Fruit fly (Drosophila melanogaster) whole organism, prepupa: ENCODE measurements around the gene Fign.

Experiments
- Blimp-1 ChIP-seq: fragments of 200-800 bp; sonication (Bioruptor generic); optimal IDR thresholded peaks from 3 replicates; lab custom pipeline; 2017; ENCODE audit warnings: missing biosample characterization, missing genetic modification characterization, mild to moderate bottlenecking, moderate library complexity, missing genetic modification reagents
- CG10631 ChIP-seq: fragments of 200-800 bp; sonication (Bioruptor generic); optimal IDR thresholded peaks from 2 replicates; lab custom pipeline; 2016; ENCODE audit warnings: missing biosample characterization, missing genetic modification characterization
- CG10669 ChIP-seq: fragments of 200-800 bp; sonication (Bioruptor generic); optimal IDR thresholded peaks from 3 replicates; lab custom pipeline; 2018; ENCODE audit warnings: missing biosample characterization, mild to moderate bottlenecking, missing genetic modification characterization, moderate library complexity
- CG11294 ChIP-seq: fragments of 200-800 bp; sonication (Bioruptor generic); IDR thresholded peaks from 2 replicates; pipeline ENCODE4 v1.3.6; 2022; ENCODE audit warnings: missing biosample characterization, missing genetic modification characterization
- CG11762 ChIP-seq: fragments of 200-800 bp; sonication (Bioruptor generic); optimal IDR thresholded peaks from 3 replicates; lab custom pipeline; 2016; ENCODE audit warnings: missing biosample characterization, missing genetic modification characterization; ENCODE audit not compliant: insufficient read depth
- CG1621 ChIP-seq: fragments of 200-800 bp; sonication (Bioruptor generic); optimal IDR thresholded peaks from 3 replicates; lab custom pipeline; 2018; ENCODE audit warnings: missing biosample characterization, mild to moderate bottlenecking, missing genetic modification characterization
- CG16779 ChIP-seq: fragments of 200-800 bp; sonication (Bioruptor generic); optimal IDR thresholded peaks from 3 replicates; lab custom pipeline; 2017; ENCODE audit warnings: missing biosample characterization, mild to moderate bottlenecking, missing genetic modification characterization
- CG3032 ChIP-seq: fragments of 200-800 bp; optimal IDR thresholded peaks from 2 replicates; lab custom pipeline; 2019; ENCODE audit warnings: missing biosample characterization, mild to moderate bottlenecking, missing genetic modification characterization, moderate library complexity
- CG31627 ChIP-seq: fragments of 200-800 bp; sonication (Bioruptor generic); optimal IDR thresholded peaks from 3 replicates; lab custom pipeline; 2016; ENCODE audit warnings: missing biosample characterization, missing genetic modification characterization
- CG32006 ChIP-seq: fragments of 200-800 bp; sonication (Bioruptor generic); optimal IDR thresholded peaks from 3 replicates; lab custom pipeline; 2017; ENCODE audit warnings: missing biosample characterization, mild to moderate bottlenecking, missing genetic modification characterization
- CG34406 ChIP-seq: fragments of 200-800 bp; sonication (Bioruptor generic); optimal IDR thresholded peaks from 3 replicates; lab custom pipeline; 2016; ENCODE audit warnings: missing biosample characterization, missing genetic modification characterization
- CG3919 ChIP-seq: fragments of 200-800 bp; sonication (Bioruptor generic); optimal IDR thresholded peaks from 3 replicates; lab custom pipeline; 2016; ENCODE audit warnings: missing biosample characterization, missing genetic modification characterization
- CG4318 ChIP-seq: fragments of 200-800 bp; sonication (Bioruptor generic); optimal IDR thresholded peaks from 3 replicates; lab custom pipeline; 2017; ENCODE audit warnings: missing biosample characterization, mild to moderate bottlenecking, missing genetic modification characterization
- CG6163 ChIP-seq: fragments of 200-800 bp; sonication (Bioruptor generic); IDR thresholded peaks from 3 replicates; pipeline ENCODE4 v1.3.6; 2022; ENCODE audit warnings: missing biosample characterization, missing genetic modification characterization
- CG6276 ChIP-seq: fragments of 200-800 bp; sonication (Bioruptor generic); optimal IDR thresholded peaks from 2 replicates; lab custom pipeline; 2017; ENCODE audit warnings: missing biosample characterization, mild to moderate bottlenecking, missing genetic modification characterization
- CG6808 ChIP-seq: fragments of 200-800 bp; sonication (Bioruptor generic); optimal IDR thresholded peaks from 3 replicates; lab custom pipeline; 2017; ENCODE audit warnings: missing biosample characterization, missing genetic modification characterization, mild to moderate bottlenecking, moderate library complexity, missing genetic modification reagents
- CG6854 ChIP-seq: fragments of 200-800 bp; sonication (Bioruptor generic); optimal IDR thresholded peaks from 2 replicates; lab custom pipeline; 2017; ENCODE audit warnings: missing biosample characterization, mild to moderate bottlenecking, missing genetic modification characterization
- CG7368 ChIP-seq: fragments of 200-800 bp; sonication (Bioruptor generic); optimal IDR thresholded peaks from 3 replicates; lab custom pipeline; 2016; ENCODE audit warnings: missing biosample characterization, missing genetic modification characterization
- CG8119 ChIP-seq: fragments of 200-800 bp; sonication (Bioruptor generic); IDR thresholded peaks from 3 replicates; pipeline ENCODE4 v1.3.6; 2022; ENCODE audit warnings: missing biosample characterization, missing genetic modification characterization
- CG8319 ChIP-seq: fragments of 200-800 bp; sonication (Bioruptor generic); optimal IDR thresholded peaks from 3 replicates; lab custom pipeline; 2016; ENCODE audit warnings: missing biosample characterization, missing genetic modification characterization
- CG8632 ChIP-seq: fragments of 200-800 bp; sonication (Bioruptor generic); optimal IDR thresholded peaks from 3 replicates; lab custom pipeline; 2016; ENCODE audit warnings: missing biosample characterization, missing genetic modification characterization
- CG9139 ChIP-seq: fragments of 200-800 bp; sonication (Bioruptor generic); optimal IDR thresholded peaks from 3 replicates; lab custom pipeline; 2017; ENCODE audit warnings: missing biosample characterization, mild to moderate bottlenecking, missing genetic modification characterization
- Eip75B ChIP-seq: fragments of 200-800 bp; sonication (Bioruptor generic); optimal IDR thresholded peaks from 3 replicates; lab custom pipeline; 2016; ENCODE audit warnings: missing biosample characterization, missing genetic modification characterization
- Eip78C ChIP-seq: fragments of 200-800 bp; sonication (Bioruptor generic); peaks from one replicate; lab custom pipeline; 2016; ENCODE audit warnings: missing biosample characterization, missing genetic modification characterization
- Eip93F ChIP-seq: fragments of 200-800 bp; sonication (Bioruptor generic); optimal IDR thresholded peaks from 2 replicates; lab custom pipeline; 2016; ENCODE audit warnings: missing biosample characterization, mild to moderate bottlenecking, missing genetic modification characterization
- Ets21C ChIP-seq: fragments of 200-800 bp; sonication (Bioruptor generic); optimal IDR thresholded peaks from 3 replicates; lab custom pipeline; 2016; ENCODE audit warnings: missing biosample characterization, missing genetic modification characterization
- Hr39 ChIP-seq: fragments of 200-800 bp; sonication (Bioruptor generic); optimal IDR thresholded peaks from 2 replicates; lab custom pipeline; 2016; ENCODE audit warnings: missing biosample characterization, missing genetic modification characterization
- Hr4 ChIP-seq: fragments of 200-800 bp; sonication (Bioruptor generic); optimal IDR thresholded peaks from 3 replicates; lab custom pipeline; 2016; ENCODE audit warnings: missing biosample characterization, missing genetic modification characterization
- Lpt ChIP-seq: fragments of 200-800 bp; sonication (Bioruptor generic); optimal IDR thresholded peaks from 3 replicates; lab custom pipeline; 2016; ENCODE audit warnings: missing biosample characterization, missing genetic modification characterization
- Met ChIP-seq: fragments of 200-800 bp; sonication (Bioruptor generic); optimal IDR thresholded peaks from 3 replicates; lab custom pipeline; 2016; ENCODE audit warnings: missing biosample characterization, missing genetic modification characterization
- OdsH ChIP-seq: fragments of 200-800 bp; sonication (Bioruptor generic); optimal IDR thresholded peaks from 3 replicates; lab custom pipeline; 2016; ENCODE audit warnings: missing biosample characterization, missing genetic modification characterization
- Smox ChIP-seq: fragments of 200-800 bp; sonication (Bioruptor generic); optimal IDR thresholded peaks from 3 replicates; lab custom pipeline; 2016; ENCODE audit warnings: missing biosample characterization, missing genetic modification characterization
- Sox14 ChIP-seq: fragments of 200-800 bp; sonication (Bioruptor generic); optimal IDR thresholded peaks from 3 replicates; lab custom pipeline; 2016; ENCODE audit warnings: missing biosample characterization, missing genetic modification characterization
- achi ChIP-seq: fragments of 200-800 bp; sonication (Bioruptor generic); optimal IDR thresholded peaks from 3 replicates; lab custom pipeline; 2016; ENCODE audit warnings: missing biosample characterization, missing genetic modification characterization
- cyc ChIP-seq: fragments of 200-800 bp; sonication (Bioruptor generic); optimal IDR thresholded peaks from 3 replicates; lab custom pipeline; 2016; ENCODE audit warnings: missing biosample characterization, missing genetic modification characterization
- fd85E ChIP-seq: fragments of 200-800 bp; sonication (Bioruptor generic); optimal IDR thresholded peaks from 3 replicates; lab custom pipeline; 2016; ENCODE audit warnings: missing biosample characterization, missing genetic modification characterization
- net ChIP-seq: fragments of 200-800 bp; sonication (Bioruptor generic); optimal IDR thresholded peaks from 3 replicates; lab custom pipeline; 2016; ENCODE audit warnings: missing biosample characterization, missing genetic modification characterization
- pdm3 ChIP-seq: fragments of 200-800 bp; sonication (Bioruptor generic); optimal IDR thresholded peaks from 3 replicates; lab custom pipeline; 2016; ENCODE audit warnings: missing biosample characterization, missing genetic modification characterization
- spab ChIP-seq: fragments of 200-800 bp; sonication (Bioruptor generic); optimal IDR thresholded peaks from 2 replicates; lab custom pipeline; 2017; ENCODE audit warnings: missing biosample characterization, mild to moderate bottlenecking, missing genetic modification characterization, missing genetic modification reagents
- svp ChIP-seq: fragments of 200-800 bp; sonication (Bioruptor generic); peaks from one replicate; lab custom pipeline; 2016; ENCODE audit warnings: missing biosample characterization, missing genetic modification characterization
- topi ChIP-seq: fragments of 200-800 bp; sonication (Bioruptor generic); optimal IDR thresholded peaks from 3 replicates; lab custom pipeline; 2016; ENCODE audit warnings: missing biosample characterization, missing genetic modification characterization

The Fign gene

dm6 chr2L:3345763-3346482 lies 26.3 kb upstream of the Fign start (continued):
- peak; percentile 75 for TF ChIP-seq net (GFP tag; lab: Kevin White, UChicago)
- TF ChIP-seq svp: peak; percentile 96
- peak; percentile 92 for TF ChIP-seq Sox14 (GFP tag; lab: Kevin White, UChicago)
- peak; percentile 32 for TF ChIP-seq CG6854 (GFP tag; lab: Kevin White, UChicago)
- TF ChIP-seq Met (GFP tag; lab: Kevin White, UChicago): peak; percentile 93
- TF ChIP-seq OdsH (GFP tag; lab: Kevin White, UChicago): peak; percentile 83
- TF ChIP-seq Eip75B (GFP tag; lab: Kevin White, UChicago): peak; percentile 89
- peak; percentile 91 for TF ChIP-seq Smox
- TF ChIP-seq CG16779 (tag; lab: Kevin White, UChicago): peak; percentile 55
- peak; percentile 90 for TF ChIP-seq topi (GFP tag; lab: Kevin White, UChicago)
- TF ChIP-seq Ets21C: peak; percentile 80
- TF ChIP-seq Hr4 (GFP tag; lab: Kevin White, UChicago): peak; percentile 72
- TF ChIP-seq Blimp-1 (GFP tag; lab: Kevin White, UChicago): peak; percentile 98
- peak; percentile 88 for TF ChIP-seq CG3919
- peak; percentile 80 for TF ChIP-seq Lpt (GFP tag; lab: Kevin White, UChicago)
- TF ChIP-seq CG32006 (GFP tag; lab: Kevin White, UChicago): peak; percentile 84
- TF ChIP-seq Eip93F (GFP tag; lab: Kevin White, UChicago): peak; percentile 80
- TF ChIP-seq pdm3: peak; percentile 84
- peak; percentile 73 for TF ChIP-seq CG34406 (GFP tag; lab: Kevin White, UChicago)
- peak; percentile 78 for TF ChIP-seq achi (GFP tag; lab: Kevin White, UChicago)
- TF ChIP-seq CG11762 (GFP tag; lab: Kevin White, UChicago): peak; percentile 61
- TF ChIP-seq spab: peak; percentile 69
- TF ChIP-seq CG10631: peak; percentile 88
- peak; percentile 60 for TF ChIP-seq fd85E (GFP tag; lab: Kevin White, UChicago)
- TF ChIP-seq cyc (GFP tag; lab: Kevin White, UChicago): peak; percentile 91
- peak; percentile 73 for TF ChIP-seq CG3032
- peak; percentile 62 for TF ChIP-seq CG8319 (GFP tag; lab: Kevin White, UChicago)
- peak; percentile 97 for TF ChIP-seq Eip78C (GFP tag; lab: Kevin White, UChicago)
- peak; percentile 32 for TF ChIP-seq CG9139 (GFP tag; lab: Kevin White, UChicago)
- peak; percentile 41 for TF ChIP-seq CG1621 (tag; lab: Kevin White, UChicago)
- TF ChIP-seq CG31627 (GFP tag; lab: Kevin White, UChicago): peak; percentile 91
- TF ChIP-seq CG10669 (GFP tag; lab: Kevin White, UChicago): peak; percentile 75
- TF ChIP-seq CG8632 (GFP tag; lab: Kevin White, UChicago): peak; percentile 69
- TF ChIP-seq CG6808 (GFP tag; lab: Kevin White, UChicago): peak; percentile 47
- TF ChIP-seq CG11294 (GFP tag; lab: Robert Waterston, UW): peak; percentile 41; the same call in 1 of the 2 replicates
- TF ChIP-seq CG6163: peak; percentile 90
- TF ChIP-seq CG4318 (GFP tag; lab: Kevin White, UChicago): peak; percentile 9

- TF ChIP-seq CG11762 (GFP tag; lab: Kevin White, UChicago) (no peak), CG6854 (GFP tag; lab: Kevin White, UChicago) (peak; percentile 1), CG31627 (GFP tag; lab: Kevin White, UChicago) (no peak), CG6163 (no peak), CG3032 (no peak), CG4318 (GFP tag; lab: Kevin White, UChicago) (no peak), CG7368 (GFP tag; lab: Kevin White, UChicago) (no peak), Eip78C (GFP tag; lab: Kevin White, UChicago) (no peak), svp (peak; percentile 60), CG6276 (GFP tag; lab: Kevin White, UChicago) (no peak), topi (GFP tag; lab: Kevin White, UChicago) (no peak), Hr39 (GFP tag; lab: Kevin White, UChicago) (no peak), CG8119 (no peak), net (GFP tag; lab: Kevin White, UChicago) (no peak)
Observed at dm6 chr2L:3342369-3342768, 22.7 kb upstream of the Fign start.
